Worm (Caenorhabditis elegans) whole organism, mixed stage, embryonic: ENCODE data around the gene Y38C1BA.4.

Experiments
- M03D4.4 ChIP-seq: sonication (generic microtip); optimal IDR thresholded peaks from 2 replicates; lab custom pipeline; 2017; ENCODE audit warnings: mild to moderate bottlenecking, missing genetic modification characterization, missing compliant biosample characterization
- bed-3 ChIP-seq: fragments of 200-800 bp; sonication (Bioruptor generic); optimal IDR thresholded peaks from 3 replicates; lab custom pipeline; 2018; ENCODE audit warnings: mild to moderate bottlenecking, missing genetic modification characterization, moderate library complexity, missing compliant biosample characterization
- blmp-1 ChIP-seq: fragments of 150-350 bp; optimal IDR thresholded peaks from 2 replicates; lab custom pipeline; 2014; ENCODE audit warnings: missing biosample characterization, missing genetic modification characterization
- ceh-39 ChIP-seq: fragments of 150-350 bp; optimal IDR thresholded peaks from 2 replicates; lab custom pipeline; 2014; ENCODE audit warnings: missing biosample characterization, missing genetic modification characterization
- ceh-43 ChIP-seq: fragments of 200-800 bp; sonication (Bioruptor generic); optimal IDR thresholded peaks from 2 replicates; lab custom pipeline; 2018; ENCODE audit warnings: mild to moderate bottlenecking, missing genetic modification characterization, moderate library complexity, missing compliant biosample characterization
- ceh-83 ChIP-seq: fragments of 200-800 bp; sonication (Bioruptor generic); optimal IDR thresholded peaks from 2 replicates; lab custom pipeline; 2018; ENCODE audit warnings: mild to moderate bottlenecking, missing genetic modification characterization, missing compliant biosample characterization
- ces-1 ChIP-seq: fragments of 150-350 bp; optimal IDR thresholded peaks from 2 replicates; lab custom pipeline; 2014; ENCODE audit warnings: missing biosample characterization, missing genetic modification reagents, missing genetic modification characterization
- cnd-1 ChIP-seq: fragments of 200-800 bp; sonication (Bioruptor generic); optimal IDR thresholded peaks from 2 replicates; lab custom pipeline; 2018; ENCODE audit warnings: mild to moderate bottlenecking, missing genetic modification characterization, missing compliant biosample characterization
- drap-1 ChIP-seq: fragments of 200-800 bp; sonication (Bioruptor generic); optimal IDR thresholded peaks from 3 replicates; lab custom pipeline; 2018; ENCODE audit warnings: mild to moderate bottlenecking, missing genetic modification characterization, missing compliant biosample characterization
- elt-1 ChIP-seq: sonication (generic microtip); optimal IDR thresholded peaks from 2 replicates; lab custom pipeline; 2017; ENCODE audit warnings: missing genetic modification characterization, mild to moderate bottlenecking, missing compliant biosample characterization, antibody characterized with exemption, moderate library complexity, borderline replicate concordance; ENCODE audit not compliant: insufficient read depth
- elt-3 ChIP-seq: fragments of 150-350 bp; optimal IDR thresholded peaks from 2 replicates; lab custom pipeline; 2014; ENCODE audit warnings: missing biosample characterization, missing genetic modification characterization
- flh-1 ChIP-seq: fragments of 200-800 bp; sonication (Bioruptor generic); optimal IDR thresholded peaks from 2 replicates; lab custom pipeline; 2018; ENCODE audit warnings: mild to moderate bottlenecking, missing genetic modification characterization, moderate library complexity, missing compliant biosample characterization
- ham-2 ChIP-seq: fragments of 200-800 bp; sonication (Bioruptor generic); optimal IDR thresholded peaks from 2 replicates; lab custom pipeline; 2018; ENCODE audit warnings: mild to moderate bottlenecking, missing genetic modification characterization, missing compliant biosample characterization
- hlh-1 ChIP-seq: fragments of 150-350 bp; optimal IDR thresholded peaks from 2 replicates; lab custom pipeline; 2014; ENCODE audit warnings: missing biosample characterization, missing genetic modification reagents, missing genetic modification characterization
- lin-13 ChIP-seq: fragments of 150-350 bp; optimal IDR thresholded peaks from 2 replicates; lab custom pipeline; 2014; ENCODE audit warnings: missing biosample characterization, missing genetic modification characterization
- lsy-2 ChIP-seq: fragments of 150-350 bp; optimal IDR thresholded peaks from 2 replicates; lab custom pipeline; 2014; ENCODE audit warnings: missing biosample characterization, missing genetic modification characterization
- mep-1 ChIP-seq: fragments of 150-350 bp; optimal IDR thresholded peaks from 2 replicates; lab custom pipeline; 2017; ENCODE audit warnings: missing biosample characterization, missing genetic modification reagents, missing genetic modification characterization, inconsistent platforms
- mls-2 ChIP-seq: sonication (generic microtip); optimal IDR thresholded peaks from 2 replicates; lab custom pipeline; 2016; ENCODE audit warnings: mild to moderate bottlenecking, missing genetic modification characterization, moderate library complexity, missing compliant biosample characterization
- nhr-12 ChIP-seq: fragments of 150-350 bp; optimal IDR thresholded peaks from 2 replicates; lab custom pipeline; 2014; ENCODE audit warnings: missing biosample characterization, missing genetic modification characterization
- nhr-2 ChIP-seq: fragments of 150-350 bp; optimal IDR thresholded peaks from 2 replicates; lab custom pipeline; 2014; ENCODE audit warnings: missing biosample characterization, missing genetic modification characterization
- nhr-28 ChIP-seq: fragments of 150-350 bp; optimal IDR thresholded peaks from 2 replicates; lab custom pipeline; 2014; ENCODE audit warnings: missing biosample characterization, missing genetic modification characterization
- nhr-76 ChIP-seq: sonication (generic microtip); optimal IDR thresholded peaks from 2 replicates; lab custom pipeline; 2017; ENCODE audit warnings: missing biosample characterization, missing genetic modification characterization
- pha-4 ChIP-seq: fragments of 150-350 bp; optimal IDR thresholded peaks from 2 replicates; lab custom pipeline; 2018; ENCODE audit warnings: missing biosample characterization, missing genetic modification reagents, missing genetic modification characterization
- sem-2 ChIP-seq: fragments of 200-800 bp; sonication (Bioruptor generic); optimal IDR thresholded peaks from 2 replicates; lab custom pipeline; 2018; ENCODE audit warnings: mild to moderate bottlenecking, missing genetic modification characterization, missing compliant biosample characterization
- snpc-4 ChIP-seq: fragments of 150-350 bp; optimal IDR thresholded peaks from 2 replicates; lab custom pipeline; 2014; ENCODE audit warnings: missing biosample characterization, missing genetic modification characterization
- sptf-1 ChIP-seq: sonication (generic microtip); optimal IDR thresholded peaks from 2 replicates; lab custom pipeline; 2017; ENCODE audit warnings: mild to moderate bottlenecking, missing genetic modification characterization, moderate library complexity, missing compliant biosample characterization
- tbx-8 ChIP-seq: fragments of 200-800 bp; sonication (Bioruptor generic); optimal IDR thresholded peaks from 2 replicates; lab custom pipeline; 2018; ENCODE audit warnings: mild to moderate bottlenecking, missing genetic modification characterization, moderate library complexity, missing compliant biosample characterization
- unc-120 ChIP-seq: sonication (generic microtip); optimal IDR thresholded peaks from 2 replicates; lab custom pipeline; 2017; ENCODE audit warnings: missing genetic modification characterization, missing compliant biosample characterization; ENCODE audit not compliant: poor library complexity, severe bottlenecking
- unc-39 ChIP-seq: fragments of 150-350 bp; optimal IDR thresholded peaks from 2 replicates; lab custom pipeline; 2014; ENCODE audit warnings: missing biosample characterization, missing genetic modification characterization
- unc-62 ChIP-seq: fragments of 150-350 bp; optimal IDR thresholded peaks from 2 replicates; lab custom pipeline; 2014; ENCODE audit warnings: missing biosample characterization, missing genetic modification reagents, missing genetic modification characterization
- zip-8 ChIP-seq: fragments of 150-350 bp; optimal IDR thresholded peaks from 2 replicates; lab custom pipeline; 2014; ENCODE audit warnings: missing biosample characterization, missing genetic modification characterization
- ztf-11 ChIP-seq: fragments of 150-350 bp; optimal IDR thresholded peaks from 2 replicates; lab custom pipeline; 2014; ENCODE audit warnings: missing biosample characterization, missing genetic modification characterization

Gene Y38C1BA.4

DNA sequence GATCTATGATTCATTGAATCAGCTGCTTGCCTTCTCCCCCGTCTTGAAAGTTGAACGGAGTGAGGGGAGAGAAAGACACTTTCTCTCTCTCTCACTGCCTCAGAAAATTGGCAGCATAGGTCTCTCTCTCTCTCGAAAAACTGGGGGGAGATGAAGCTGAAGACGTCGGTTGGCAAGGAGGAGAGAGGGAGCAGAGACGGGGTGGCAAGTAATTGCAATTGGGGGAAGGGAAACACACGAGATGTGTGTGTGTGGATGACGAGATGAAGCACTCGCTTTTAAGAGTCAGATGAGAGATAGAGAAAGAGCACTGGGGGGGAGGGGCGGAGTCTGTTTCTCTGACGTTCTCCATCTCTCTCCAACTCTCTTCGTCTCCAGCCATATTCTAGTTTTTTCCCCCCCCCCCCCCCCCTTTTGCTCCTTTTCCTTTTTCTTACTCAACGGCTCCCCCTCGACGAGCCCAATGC, 2.4 kb downstream of the Y38C1BA.4 start, which contains the start of gene cmk-1:
Gene cmk-1, plus strand, starts transcription at position 417 of the 467 bp plus-strand sequence.
- TF ChIP-seq zip-8 (no peak), snpc-4 (tag; lab: Kevin White, UChicago) (no peak), unc-120 (tag; lab: Kevin White, UChicago) (peak; percentile 85), drap-1 (GFP tag; lab: Kevin White, UChicago) (peak; percentile 64), nhr-28 (tag; lab: Kevin White, UChicago) (no peak), flh-1 (GFP tag; lab: Kevin White, UChicago) (no peak), bed-3 (GFP tag; lab: Kevin White, UChicago) (no peak), tbx-8 (GFP tag; lab: Kevin White, UChicago) (no peak), sptf-1 (peak; percentile 3), lsy-2 (tag; lab: Kevin White, UChicago) (no peak), ceh-43 (GFP tag; lab: Kevin White, UChicago) (no peak), hlh-1 (peak; percentile 65), mls-2 (tag; lab: Kevin White, UChicago) (peak; percentile 67), pha-4 (tag; lab: Kevin White, UChicago) (no peak), ztf-11 (no peak), nhr-12 (tag; lab: Kevin White, UChicago) (no peak), blmp-1 (tag; lab: Kevin White, UChicago) (no peak), unc-62 (GFP tag; lab: Kevin White, UChicago) (peak; percentile 82), elt-3 (no peak), ces-1 (GFP tag; lab: Kevin White, UChicago) (peak; percentile 94), M03D4.4 (tag; lab: Kevin White, UChicago) (peak; percentile 28), unc-39 (tag; lab: Kevin White, UChicago) (no peak), mep-1 (peak; percentile 52), elt-1 (tag; lab: Kevin White, UChicago) (no peak), ham-2 (GFP tag; lab: Kevin White, UChicago) (no peak), cnd-1 (no peak), nhr-2 (tag; lab: Kevin White, UChicago) (no peak), lin-13 (no peak)

- TF ChIP-seq unc-62 (GFP tag; lab: Kevin White, UChicago) (no peak), elt-1 (tag; lab: Kevin White, UChicago) (no peak), mep-1 (no peak), blmp-1 (tag; lab: Kevin White, UChicago) (no peak), unc-120 (tag; lab: Kevin White, UChicago) (peak; percentile 12), ces-1 (GFP tag; lab: Kevin White, UChicago) (peak; percentile 84), sem-2 (GFP tag; lab: Kevin White, UChicago) (no peak), lin-13 (no peak), mls-2 (tag; lab: Kevin White, UChicago) (peak; percentile 25), sptf-1 (peak; percentile 16), nhr-2 (tag; lab: Kevin White, UChicago) (no peak)
Measured at ce11 chrIV:1825789-1826188, 4.1 kb downstream of the Y38C1BA.4 start.

DNA sequence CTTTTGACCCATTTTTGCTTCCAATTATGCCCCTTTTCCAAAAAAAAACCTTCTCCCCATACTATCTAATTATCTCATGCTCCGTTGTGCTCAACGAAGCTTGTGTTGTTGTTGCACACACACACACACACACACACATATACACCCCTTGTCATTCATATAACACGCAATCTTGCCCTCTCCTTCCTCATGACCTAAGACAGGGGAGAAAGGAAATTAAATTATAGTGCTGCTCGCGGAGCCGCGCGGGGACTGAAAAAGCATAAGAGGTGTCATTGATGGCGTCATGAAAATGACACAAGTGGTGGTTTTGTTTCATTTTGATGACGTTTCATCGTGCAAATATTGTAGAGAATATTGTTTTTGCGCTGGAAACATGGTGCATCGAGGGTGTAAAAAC, 5.1 kb downstream of the Y38C1BA.4 start:
- TF ChIP-seq ces-1 (GFP tag; lab: Kevin White, UChicago): peak; percentile 93
- TF ChIP-seq ceh-83: no peak

- no peak for TF ChIP-seq blmp-1 (tag; lab: Kevin White, UChicago)
- TF ChIP-seq hlh-1: no peak
- TF ChIP-seq pha-4 (tag; lab: Kevin White, UChicago): no peak
- TF ChIP-seq sptf-1: no peak
- TF ChIP-seq nhr-12 (tag; lab: Kevin White, UChicago): no peak
- TF ChIP-seq ceh-83: no peak
- TF ChIP-seq ceh-39: no peak
- no peak for TF ChIP-seq nhr-28 (tag; lab: Kevin White, UChicago)
- TF ChIP-seq unc-120 (tag; lab: Kevin White, UChicago): no peak
Measured at ce11 chrIV:1827362-1827761, 5.7 kb downstream of the Y38C1BA.4 start.

DNA sequence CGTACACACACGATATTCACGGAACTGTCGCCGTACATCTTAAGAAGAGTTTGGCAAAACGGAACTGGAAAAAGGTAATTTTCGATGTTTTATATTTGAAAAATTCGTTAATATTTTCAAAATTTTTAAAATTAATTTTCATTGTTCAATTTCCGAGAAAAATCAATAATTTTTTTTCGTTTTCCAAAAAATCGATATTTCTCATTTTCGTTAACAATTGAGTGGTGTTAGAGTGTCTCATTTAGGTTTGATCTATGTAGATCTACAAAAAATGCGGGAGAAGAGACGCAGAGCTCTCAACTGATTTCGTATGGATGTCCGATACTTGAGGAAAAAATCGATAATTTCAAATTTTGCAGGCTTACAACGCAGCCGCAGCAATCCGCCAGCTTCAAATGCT, 11.5 kb downstream of the Y38C1BA.4 start:
- no peak for TF ChIP-seq mls-2 (tag; lab: Kevin White, UChicago)
- no peak for TF ChIP-seq nhr-76 (tag; lab: Kevin White, UChicago)
- TF ChIP-seq ham-2 (GFP tag; lab: Kevin White, UChicago): no peak
- no peak for TF ChIP-seq elt-1 (tag; lab: Kevin White, UChicago)
- TF ChIP-seq elt-3: no peak
- no peak for TF ChIP-seq ztf-11
- TF ChIP-seq nhr-28 (tag; lab: Kevin White, UChicago): no peak
- no peak for TF ChIP-seq lsy-2 (tag; lab: Kevin White, UChicago)
- TF ChIP-seq tbx-8 (GFP tag; lab: Kevin White, UChicago): no peak
- TF ChIP-seq, all 35 proteins: peak for 0
